Fruit fly (Drosophila melanogaster): ENCODE data around the gene Ilp6.
A peak's percentile ranks its signal among the peaks of the same experiment; 100 is the strongest.

Ilp6 gene

DNA sequence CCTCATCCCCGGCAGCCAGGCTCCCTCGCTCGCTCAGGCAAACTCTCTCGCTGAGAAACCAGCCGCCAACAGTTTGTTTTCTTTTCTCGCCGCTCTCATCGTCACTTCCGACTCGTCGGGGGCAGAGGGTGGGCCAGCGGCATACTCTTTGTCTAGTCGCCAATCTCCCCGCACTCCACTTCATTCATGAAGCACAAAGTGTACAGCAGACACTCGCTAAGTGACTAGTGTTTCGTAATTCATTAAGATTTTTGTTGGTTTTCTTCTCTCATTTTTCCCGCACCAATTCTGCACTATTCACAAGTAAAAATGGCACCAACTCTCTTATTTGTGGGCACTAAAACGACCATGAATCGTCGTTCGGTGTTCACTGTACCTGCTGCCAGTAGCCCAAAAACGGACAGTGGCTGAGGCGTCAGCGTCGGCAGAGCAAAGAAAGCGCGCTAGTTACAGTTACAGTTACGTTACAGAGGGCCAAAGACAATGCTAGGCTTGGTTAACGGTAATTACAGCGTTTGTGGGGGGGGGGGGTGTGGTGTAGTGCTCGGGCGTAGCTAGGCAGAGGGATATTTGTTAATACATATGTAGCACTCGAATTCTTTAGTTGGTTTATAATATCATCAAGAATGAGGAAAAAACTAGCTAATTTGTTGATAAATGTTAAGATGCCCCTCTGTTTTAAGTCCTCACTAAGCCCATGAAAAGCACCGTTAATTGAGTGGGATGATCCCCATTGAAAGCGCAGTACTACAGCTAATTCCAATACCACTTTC lies 36.8 kb downstream of the Ilp6 start:
- TF ChIP-seq bab1 (GFP tag; optimal IDR thresholded peaks at IDR 0.05): peak; percentile 97
- no peak for TF ChIP-seq toe (GFP tag; optimal IDR thresholded peaks at IDR 0.05)
- peak; percentile 43 for TF ChIP-seq tj (GFP tag; optimal IDR thresholded peaks at IDR 0.05)
- TF ChIP-seq Crg-1 (GFP tag; optimal IDR thresholded peaks at IDR 0.05): peak; percentile 90
- TF ChIP-seq cnc (optimal IDR thresholded peaks at IDR 0.05): no peak
- peak; percentile 71 for TF ChIP-seq CG11617 (GFP tag; optimal IDR thresholded peaks at IDR 0.05)
- TF ChIP-seq CG7045 (GFP tag; optimal IDR thresholded peaks at IDR 0.05): peak; percentile 29
- TF ChIP-seq CG33017 (tag; optimal IDR thresholded peaks at IDR 0.05): peak; percentile 60
- TF ChIP-seq Clk (GFP tag; optimal IDR thresholded peaks at IDR 0.05): peak; percentile 27
- peak; percentile 53 for TF ChIP-seq CG12768 (GFP tag; optimal IDR thresholded peaks at IDR 0.05)
- TF ChIP-seq CG5204 (GFP tag; optimal IDR thresholded peaks at IDR 0.05): peak; percentile 31
- TF ChIP-seq kay (GFP tag; ENCODE audit: borderline replicate concordance): no peak
- TF ChIP-seq cic (GFP tag; optimal IDR thresholded peaks at IDR 0.05): peak; percentile 66
- TF ChIP-seq CG14711 (tag; optimal IDR thresholded peaks at IDR 0.05): peak; percentile 83
- TF ChIP-seq Hr96 (GFP tag; optimal IDR thresholded peaks at IDR 0.05): peak; percentile 80
- peak; percentile 97 for TF ChIP-seq ovo (GFP tag; optimal IDR thresholded peaks at IDR 0.05)
- TF ChIP-seq pad (GFP tag; optimal IDR thresholded peaks at IDR 0.05): peak; percentile 98
- peak; percentile 68 for TF ChIP-seq CG1620 (GFP tag; optimal IDR thresholded peaks at IDR 0.05)
- TF ChIP-seq CG7101 (tag; optimal IDR thresholded peaks at IDR 0.05): peak; percentile 89
- peak; percentile 79 for TF ChIP-seq Mnt (GFP tag; optimal IDR thresholded peaks at IDR 0.05)

DNA sequence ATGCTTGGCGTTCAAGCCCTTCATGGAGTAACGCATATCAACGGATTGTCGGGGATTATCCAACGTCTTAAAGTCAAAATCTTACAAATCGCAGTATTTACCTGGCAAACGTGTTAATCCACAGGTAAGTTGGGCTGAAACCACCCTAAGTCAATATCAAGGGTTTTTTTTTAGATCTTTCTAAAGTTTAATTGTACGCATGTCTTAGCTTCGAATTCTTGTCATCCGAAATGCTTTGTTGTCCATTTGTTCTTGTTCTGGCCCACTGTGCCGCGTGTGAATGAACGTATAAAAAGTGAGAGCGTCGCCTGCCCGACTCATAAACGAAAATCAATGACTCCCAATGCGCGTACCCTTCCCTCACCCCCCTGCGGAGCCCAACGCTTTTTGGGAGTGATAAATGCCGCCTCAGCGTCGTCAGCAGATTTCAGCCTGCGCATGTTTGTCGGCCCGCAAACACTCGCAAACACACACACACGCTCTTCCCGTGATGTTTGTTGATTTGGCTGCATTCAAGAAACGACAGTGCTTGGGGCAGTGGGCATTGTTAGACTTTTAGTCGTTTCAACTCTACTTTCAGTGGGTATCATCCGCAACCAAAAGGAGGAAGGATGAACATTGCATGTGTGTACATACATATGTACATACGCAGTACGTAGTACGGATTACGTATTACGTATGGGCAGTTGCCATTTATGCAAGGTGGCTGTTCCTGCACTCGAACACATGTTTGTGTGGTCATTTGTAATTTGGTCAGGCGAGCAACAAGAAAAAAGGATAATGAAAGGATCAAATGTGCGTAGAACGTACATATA lies 38.0 kb downstream of the Ilp6 start:
- TF ChIP-seq Mnt (GFP tag; optimal IDR thresholded peaks at IDR 0.05) (peak; percentile 73), cnc (optimal IDR thresholded peaks at IDR 0.05) (no peak), Hr96 (GFP tag; optimal IDR thresholded peaks at IDR 0.05) (peak; percentile 95), ovo (GFP tag; optimal IDR thresholded peaks at IDR 0.05) (peak; percentile 58), CG33017 (tag; optimal IDR thresholded peaks at IDR 0.05) (peak; percentile 69), Crg-1 (GFP tag; optimal IDR thresholded peaks at IDR 0.05) (peak; percentile 69), kay (GFP tag; ENCODE audit: borderline replicate concordance) (no peak), CG7045 (GFP tag; optimal IDR thresholded peaks at IDR 0.05) (peak; percentile 71), pad (GFP tag; optimal IDR thresholded peaks at IDR 0.05) (peak; percentile 74), CG12768 (GFP tag; optimal IDR thresholded peaks at IDR 0.05) (peak; percentile 83), CG7101 (tag; optimal IDR thresholded peaks at IDR 0.05) (peak; percentile 86), toe (GFP tag; optimal IDR thresholded peaks at IDR 0.05) (peak; percentile 69), CG1620 (GFP tag; optimal IDR thresholded peaks at IDR 0.05) (peak; percentile 83), CG14711 (tag; optimal IDR thresholded peaks at IDR 0.05) (peak; percentile 76), cic (GFP tag; optimal IDR thresholded peaks at IDR 0.05) (peak; percentile 57), CG11617 (GFP tag; optimal IDR thresholded peaks at IDR 0.05) (peak; percentile 94), bab1 (GFP tag; optimal IDR thresholded peaks at IDR 0.05) (peak; percentile 88), CG5204 (GFP tag; optimal IDR thresholded peaks at IDR 0.05) (peak; percentile 82), tj (GFP tag; optimal IDR thresholded peaks at IDR 0.05) (peak; percentile 98), Clk (GFP tag; optimal IDR thresholded peaks at IDR 0.05) (peak; percentile 67)

DNA sequence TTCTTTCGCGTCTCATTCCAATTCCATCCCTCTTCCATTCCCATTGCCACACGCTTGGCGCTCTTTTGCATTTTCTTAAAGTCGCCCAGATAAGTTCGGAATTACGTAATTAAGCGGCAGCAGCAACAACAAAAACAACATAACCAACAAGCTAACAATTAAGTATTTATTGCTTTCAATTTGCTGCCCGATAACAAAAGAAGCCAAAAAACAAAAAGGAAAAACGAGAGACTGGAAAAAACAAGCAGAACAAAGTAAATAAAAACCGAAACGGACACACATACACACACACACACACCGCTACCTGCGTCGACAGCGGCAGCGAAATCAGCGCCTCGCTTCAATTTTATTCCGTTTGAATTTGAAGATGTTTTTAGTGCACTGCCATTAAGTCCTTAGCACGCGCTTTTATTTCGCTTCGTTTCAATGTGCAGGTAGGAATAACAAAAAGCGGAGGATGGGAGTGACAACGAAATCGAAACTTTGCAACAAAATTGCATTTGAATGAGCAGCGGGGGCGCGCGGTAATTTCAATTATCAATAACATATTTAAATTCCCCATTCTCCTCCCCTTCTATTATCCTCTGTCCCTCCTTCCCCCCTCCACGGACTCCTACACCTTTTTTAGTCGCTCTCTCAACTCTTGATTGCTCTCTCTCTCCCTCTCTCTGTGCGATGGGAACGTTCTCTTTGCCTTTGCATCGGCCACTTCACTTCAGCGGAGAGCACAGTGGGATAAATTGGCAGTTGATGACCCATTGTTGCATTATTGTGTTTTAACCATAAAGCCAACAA lies 38.8 kb downstream of the Ilp6 start, which contains the start of gene Raf:
Raf (plus strand) TSS at position 32 of the 795 bp plus-strand sequence.
- TF ChIP-seq tj (GFP tag; optimal IDR thresholded peaks at IDR 0.05) (no peak), Crg-1 (GFP tag; optimal IDR thresholded peaks at IDR 0.05) (peak; percentile 79), pad (GFP tag; optimal IDR thresholded peaks at IDR 0.05) (peak; percentile 84), CG33017 (tag; optimal IDR thresholded peaks at IDR 0.05) (no peak), ovo (GFP tag; optimal IDR thresholded peaks at IDR 0.05) (peak; percentile 72)

DNA sequence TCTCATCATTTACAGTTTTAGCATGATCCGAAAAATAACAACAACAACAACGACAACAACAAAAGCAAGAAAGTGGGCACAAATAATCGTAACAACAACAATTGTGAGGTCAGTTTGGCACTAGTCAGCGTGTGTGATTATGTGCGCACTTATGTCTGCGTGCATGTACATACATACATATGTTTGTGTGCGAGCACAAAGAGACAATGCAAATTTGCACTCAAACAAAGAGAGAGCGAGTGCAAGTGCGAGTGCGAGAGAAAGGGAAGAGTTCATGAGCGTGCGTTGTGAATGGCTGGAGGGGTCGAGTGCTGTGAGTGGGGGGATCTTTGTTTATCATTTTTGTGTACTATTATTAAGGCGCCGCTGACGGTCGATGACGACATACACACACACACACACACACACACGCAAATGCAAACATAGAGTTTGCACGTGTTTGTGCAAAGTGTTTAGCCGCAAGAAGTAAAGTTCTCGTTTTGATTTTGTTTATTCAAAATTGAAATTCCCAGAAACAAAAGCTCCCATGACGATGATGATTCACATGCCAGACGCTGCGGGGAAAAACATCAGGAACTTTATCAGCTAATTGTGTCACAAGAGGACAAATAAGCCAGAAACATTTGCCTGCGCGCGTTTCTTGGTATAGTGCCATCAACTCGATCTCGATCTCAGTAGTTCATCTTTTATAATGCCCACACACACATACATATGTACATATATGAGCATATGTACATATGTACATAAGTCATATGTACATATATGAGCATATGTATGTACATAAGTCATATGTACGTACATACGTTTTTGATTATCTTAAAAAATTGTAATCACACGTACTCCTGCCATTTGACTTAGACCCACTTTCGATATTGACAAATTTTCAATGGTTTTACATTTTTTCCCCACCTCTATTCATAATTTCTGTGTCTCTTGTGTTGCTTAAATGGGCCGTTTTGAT lies 39.7 kb downstream of the Ilp6 start:
- TF ChIP-seq CG33017 (tag; optimal IDR thresholded peaks at IDR 0.05) (no peak), CG7045 (GFP tag; optimal IDR thresholded peaks at IDR 0.05) (no peak), CG11617 (GFP tag; optimal IDR thresholded peaks at IDR 0.05) (no peak), Clk (GFP tag; optimal IDR thresholded peaks at IDR 0.05) (no peak), CG12768 (GFP tag; optimal IDR thresholded peaks at IDR 0.05) (no peak), cic (GFP tag; optimal IDR thresholded peaks at IDR 0.05) (peak; percentile 20), cnc (optimal IDR thresholded peaks at IDR 0.05) (no peak), Crg-1 (GFP tag; optimal IDR thresholded peaks at IDR 0.05) (no peak), tj (GFP tag; optimal IDR thresholded peaks at IDR 0.05) (peak; percentile 44), toe (GFP tag; optimal IDR thresholded peaks at IDR 0.05) (no peak), CG14711 (tag; optimal IDR thresholded peaks at IDR 0.05) (peak; percentile 47), pad (GFP tag; optimal IDR thresholded peaks at IDR 0.05) (peak; percentile 61), ovo (GFP tag; optimal IDR thresholded peaks at IDR 0.05) (no peak), CG1620 (GFP tag; optimal IDR thresholded peaks at IDR 0.05) (no peak), kay (GFP tag; ENCODE audit: borderline replicate concordance) (no peak), bab1 (GFP tag; optimal IDR thresholded peaks at IDR 0.05) (peak; percentile 50), CG7101 (tag; optimal IDR thresholded peaks at IDR 0.05) (peak; percentile 42), CG5204 (GFP tag; optimal IDR thresholded peaks at IDR 0.05) (no peak), Mnt (GFP tag; optimal IDR thresholded peaks at IDR 0.05) (peak; percentile 39), Hr96 (GFP tag; optimal IDR thresholded peaks at IDR 0.05) (no peak)
